Fruit fly (Drosophila melanogaster) whole organism, embryonic: Measurements from ENCODE around the gene Nasp.

Experiments
- Aef1 ChIP-seq: fragments of 200-800 bp; sonication (Bioruptor generic); IDR thresholded peaks from 3 replicates; pipeline ENCODE4 v1.3.6; 2022; ENCODE audit warnings: missing biosample characterization, missing genetic modification characterization
- CG10979 ChIP-seq: fragments of 200-800 bp; sonication (Bioruptor generic); optimal IDR thresholded peaks from 2 replicates; lab custom pipeline; 2018; ENCODE audit warnings: missing biosample characterization, mild to moderate bottlenecking, missing genetic modification characterization, moderate library complexity
- CG14014 ChIP-seq: fragments of 200-800 bp; sonication (Bioruptor generic); IDR thresholded peaks from 2 replicates; pipeline ENCODE4 v1.3.6; 2022; ENCODE audit warnings: missing biosample characterization, missing genetic modification characterization
- CG14667 ChIP-seq: fragments of 200-800 bp; sonication (Bioruptor generic); IDR thresholded peaks from 2 replicates; pipeline ENCODE4 v1.3.6; 2022; ENCODE audit warnings: missing biosample characterization, missing genetic modification characterization
- CG14710 ChIP-seq: fragments of 200-800 bp; sonication (Bioruptor generic); optimal IDR thresholded peaks from 3 replicates; lab custom pipeline; 2019; ENCODE audit warnings: missing biosample characterization, mild to moderate bottlenecking, missing genetic modification characterization, moderate library complexity
- CG16813 ChIP-seq: fragments of 200-800 bp; sonication (Bioruptor generic); IDR thresholded peaks from 3 replicates; pipeline ENCODE4 v1.3.6; 2022; ENCODE audit warnings: missing biosample characterization, missing genetic modification characterization; ENCODE audit not compliant: partially characterized antibody
- CG17829 ChIP-seq: fragments of 200-800 bp; optimal IDR thresholded peaks from 2 replicates; lab custom pipeline; 2019; ENCODE audit warnings: missing biosample characterization, mild to moderate bottlenecking, missing genetic modification characterization, moderate library complexity
- CG18011 ChIP-seq: fragments of 200-800 bp; sonication (Bioruptor generic); optimal IDR thresholded peaks from 2 replicates; lab custom pipeline; 2017; ENCODE audit warnings: missing biosample characterization, missing genetic modification characterization, mild to moderate bottlenecking, moderate library complexity, missing genotype
- CG18599 ChIP-seq: fragments of 200-800 bp; sonication (Bioruptor generic); optimal IDR thresholded peaks from 3 replicates; lab custom pipeline; 2017; ENCODE audit warnings: missing biosample characterization, missing genetic modification characterization, mild to moderate bottlenecking, moderate library complexity, missing genetic modification reagents
- CG2199 ChIP-seq: fragments of 200-800 bp; sonication (Bioruptor generic); IDR thresholded peaks from 3 replicates; pipeline ENCODE4 v1.3.6; 2022; ENCODE audit warnings: missing biosample characterization, missing genetic modification characterization
- CG2712 ChIP-seq: fragments of 200-800 bp; optimal IDR thresholded peaks from 3 replicates; lab custom pipeline; 2019; ENCODE audit warnings: missing biosample characterization, mild to moderate bottlenecking, missing genetic modification characterization, moderate library complexity
- CG4617 ChIP-seq: fragments of 200-800 bp; sonication (Bioruptor generic); optimal IDR thresholded peaks from 3 replicates; lab custom pipeline; 2016; ENCODE audit warnings: missing biosample characterization, missing genetic modification characterization, borderline replicate concordance
- CG7963 ChIP-seq: fragments of 200-800 bp; sonication (Bioruptor generic); IDR thresholded peaks from 3 replicates; pipeline ENCODE4 v1.3.6; 2022; ENCODE audit warnings: missing biosample characterization, missing genetic modification characterization; ENCODE audit not compliant: partially characterized antibody
- Dfd ChIP-seq, 2 experiments: fragments of >200 bp; optimal IDR thresholded peaks; 2 replicates each; lab custom pipeline; 2017; ENCODE audit warnings: missing biosample characterization in 2 of 2, missing genetic modification characterization in 2 of 2
- Fer1 ChIP-seq: fragments of 200-800 bp; sonication (Bioruptor generic); optimal IDR thresholded peaks from 2 replicates; lab custom pipeline; 2017; ENCODE audit warnings: missing biosample characterization, mild to moderate bottlenecking, missing genetic modification characterization
- Hr78 ChIP-seq, 2 experiments: fragments of 200-800 bp in 1 of 2; fragments of >200 bp in 1 of 2; sonication (Bioruptor generic) in 1 of 2; optimal IDR thresholded peaks; 2 replicates each; lab custom pipeline; 2017 to 2019; ENCODE audit warnings: missing biosample characterization in 2 of 2, missing genetic modification characterization in 2 of 2, mild to moderate bottlenecking in 1 of 2, moderate library complexity in 1 of 2
- Lhr ChIP-seq: fragments of 200-800 bp; sonication (Bioruptor generic); optimal IDR thresholded peaks from 3 replicates; lab custom pipeline; 2017; ENCODE audit warnings: mild to moderate bottlenecking, missing biosample characterization, missing genetic modification reagents, missing genetic modification characterization
- NC2β ChIP-seq: fragments of 200-800 bp; sonication (Bioruptor generic); optimal IDR thresholded peaks from 2 replicates; lab custom pipeline; 2016; ENCODE audit warnings: missing biosample characterization, missing genetic modification characterization
- Rfx ChIP-seq: fragments of 200-800 bp; sonication (Bioruptor generic); IDR thresholded peaks from 2 replicates; pipeline ENCODE4 v1.3.6; 2022; ENCODE audit warnings: missing biosample characterization, missing genetic modification characterization
- Sox102F ChIP-seq: fragments of 200-800 bp; sonication (Bioruptor generic); optimal IDR thresholded peaks from 2 replicates; lab custom pipeline; 2018; ENCODE audit warnings: missing biosample characterization, mild to moderate bottlenecking, missing genetic modification characterization, moderate library complexity
- Sry-β ChIP-seq: fragments of 200-800 bp; sonication (Bioruptor generic); optimal IDR thresholded peaks from 2 replicates; lab custom pipeline; 2018; ENCODE audit warnings: missing biosample characterization, mild to moderate bottlenecking, missing genetic modification characterization, moderate library complexity
- Stat92E ChIP-seq, 3 experiments: fragments of >200 bp in 2 of 3; fragments of 200-800 bp in 1 of 3; sonication (Bioruptor generic) in 1 of 3; optimal IDR thresholded peaks; 2 replicates each; lab custom pipeline; 2017 to 2019; ENCODE audit warnings: missing biosample characterization in 3 of 3, missing genetic modification characterization in 3 of 3, mild to moderate bottlenecking in 1 of 3, moderate library complexity in 1 of 3
- ase ChIP-seq: fragments of 200-800 bp; sonication (Bioruptor generic); IDR thresholded peaks from 3 replicates; pipeline ENCODE4 v1.3.6; 2022; ENCODE audit warnings: missing biosample characterization, missing genetic modification characterization
- bsh ChIP-seq, 2 experiments: fragments of 200-800 bp; sonication (Bioruptor generic); optimal IDR thresholded peaks; 2 replicates each; lab custom pipeline; 2017 to 2018; ENCODE audit warnings: mild to moderate bottlenecking in 2 of 2, missing biosample characterization in 2 of 2, missing genetic modification characterization in 2 of 2, moderate library complexity in 1 of 2
- chinmo ChIP-seq: fragments of 200-800 bp; sonication (Bioruptor generic); IDR thresholded peaks from 4 replicates; pipeline ENCODE4 v1.3.6; 2022; ENCODE audit warnings: missing biosample characterization, missing genetic modification characterization; ENCODE audit not compliant: partially characterized antibody
- dati ChIP-seq: fragments of 200-800 bp; sonication (Bioruptor generic); IDR thresholded peaks from 2 replicates; pipeline ENCODE4 v1.3.6; 2022; ENCODE audit warnings: missing biosample characterization, missing genetic modification characterization
- dimm ChIP-seq: fragments of 200-800 bp; sonication (Bioruptor generic); IDR thresholded peaks from 2 replicates; pipeline ENCODE4 v1.3.6; 2022; ENCODE audit warnings: missing biosample characterization, missing genetic modification characterization
- her ChIP-seq: fragments of 200-800 bp; sonication (Bioruptor generic); optimal IDR thresholded peaks from 2 replicates; lab custom pipeline; 2016; ENCODE audit warnings: missing biosample characterization, missing genetic modification characterization
- hth ChIP-seq: fragments of >200 bp; optimal IDR thresholded peaks from 2 replicates; lab custom pipeline; 2017; ENCODE audit warnings: inconsistent platforms
- ind ChIP-seq: fragments of 200-800 bp; sonication (Bioruptor generic); optimal IDR thresholded peaks from 3 replicates; lab custom pipeline; 2016; ENCODE audit warnings: missing biosample characterization, missing genetic modification characterization
- mam ChIP-seq: fragments of 200-800 bp; sonication (Bioruptor generic); optimal IDR thresholded peaks from 3 replicates; lab custom pipeline; 2016; ENCODE audit warnings: missing biosample characterization, missing genetic modification characterization
- nerfin-2 ChIP-seq: fragments of 200-800 bp; sonication (Bioruptor generic); IDR thresholded peaks from 2 replicates; pipeline ENCODE4 v1.3.6; 2022; ENCODE audit warnings: missing biosample characterization, missing genetic modification characterization; ENCODE audit not compliant: partially characterized antibody
- nom ChIP-seq: fragments of 200-800 bp; sonication (Bioruptor generic); optimal IDR thresholded peaks from 2 replicates; lab custom pipeline; 2017; ENCODE audit warnings: missing biosample characterization, missing genetic modification characterization, mild to moderate bottlenecking, moderate library complexity, missing genetic modification reagents
- pros ChIP-seq: fragments of 200-800 bp; sonication (Bioruptor generic); optimal IDR thresholded peaks from 3 replicates; lab custom pipeline; 2019; ENCODE audit warnings: missing biosample characterization, mild to moderate bottlenecking, missing genetic modification characterization, moderate library complexity
- row ChIP-seq: fragments of 200-800 bp; sonication (Bioruptor generic); IDR thresholded peaks from 3 replicates; pipeline ENCODE4 v1.3.6; 2022; ENCODE audit warnings: missing biosample characterization, missing genetic modification characterization
- sd ChIP-seq: fragments of 200-800 bp; sonication (Bioruptor generic); optimal IDR thresholded peaks from 3 replicates; lab custom pipeline; 2018; ENCODE audit warnings: missing biosample characterization, mild to moderate bottlenecking, missing genetic modification characterization, moderate library complexity
- sima ChIP-seq: fragments of 200-800 bp; sonication (Bioruptor generic); optimal IDR thresholded peaks from 2 replicates; lab custom pipeline; 2016; ENCODE audit warnings: missing biosample characterization, missing genetic modification characterization
- slp2 ChIP-seq: fragments of 200-800 bp; sonication (Bioruptor generic); optimal IDR thresholded peaks from 2 replicates; lab custom pipeline; 2016; ENCODE audit warnings: missing biosample characterization, missing genetic modification characterization
- tap ChIP-seq: fragments of 200-800 bp; optimal IDR thresholded peaks from 3 replicates; lab custom pipeline; 2019; ENCODE audit warnings: missing biosample characterization, mild to moderate bottlenecking, missing genetic modification characterization, moderate library complexity
- tgo ChIP-seq: fragments of 200-800 bp; sonication (Bioruptor generic); IDR thresholded peaks from 3 replicates; pipeline ENCODE4 v1.3.6; 2022; ENCODE audit warnings: missing biosample characterization, missing genetic modification characterization
- trem ChIP-seq: fragments of 200-800 bp; optimal IDR thresholded peaks from 3 replicates; lab custom pipeline; 2019; ENCODE audit warnings: missing biosample characterization, mild to moderate bottlenecking, missing genetic modification characterization, moderate library complexity
- wdn ChIP-seq: fragments of 200-800 bp; sonication (Bioruptor generic); IDR thresholded peaks from 2 replicates; pipeline ENCODE4 v1.3.6; 2022; ENCODE audit warnings: missing biosample characterization, missing genetic modification characterization

Gene Nasp

dm6 chr3R:8739161-8739783 is 8.3 kb upstream of the Nasp start:
- TF ChIP-seq CG10979 (tag; lab: Kevin White, UChicago), result peak; percentile 7
- TF ChIP-seq CG7963, result 0 out of 3 replicates have a peak, but pooled peaks have one; percentile 18
- no peak for TF ChIP-seq CG18011 (GFP tag; lab: Kevin White, UChicago)
- TF ChIP-seq pros (GFP tag; lab: Kevin White, UChicago), result peak; percentile 10
- no peak for TF ChIP-seq ind (GFP tag; lab: Kevin White, UChicago)
- peak; percentile 82 for TF ChIP-seq Sry-β (GFP tag; lab: Kevin White, UChicago)
- TF ChIP-seq tap (tag; lab: Kevin White, UChicago), result peak; percentile 27
- peak; percentile 14; the same call in 1 of the 3 replicates for TF ChIP-seq row
- TF ChIP-seq CG2712 (tag; lab: Kevin White, UChicago), result peak; percentile 4
- no peak for TF ChIP-seq her (GFP tag; lab: Kevin White, UChicago)
- peak; percentile 36 for TF ChIP-seq nom (GFP tag; lab: Kevin White, UChicago)
- TF ChIP-seq hth, result no peak
- TF ChIP-seq CG2199, result peak; percentile 92; the same call in 2 of the 3 replicates
- no peak for TF ChIP-seq CG14014
- peak; percentile 15 for TF ChIP-seq trem (tag; lab: Kevin White, UChicago)
- no peak for TF ChIP-seq bsh (GFP tag; optimal IDR thresholded peaks at IDR 0.05; lab: Kevin White, UChicago)
- TF ChIP-seq Lhr, result no peak
- TF ChIP-seq Stat92E (GFP tag; optimal IDR thresholded peaks at IDR 0.05; lab: Kevin White, UChicago), result peak in 1 of 3 experiments; percentile 27
- no peak for TF ChIP-seq Hr78 (GFP tag; optimal IDR thresholded peaks at IDR 0.05; lab: Kevin White, UChicago)
- no peak for TF ChIP-seq CG14667 (GFP tag; lab: Robert Waterston, UW)
- no peak for TF ChIP-seq dati
- no peak for TF ChIP-seq Rfx (GFP tag; lab: Robert Waterston, UW)
- TF ChIP-seq mam (GFP tag; lab: Kevin White, UChicago), result no peak
- peak; percentile 18 for TF ChIP-seq Fer1 (GFP tag; lab: Kevin White, UChicago)
- TF ChIP-seq CG18599 (GFP tag; lab: Kevin White, UChicago), result peak; percentile 9

dm6 chr3R:8740118-8740517 is 7.5 kb upstream of the Nasp start:
- TF ChIP-seq sima (GFP tag; lab: Kevin White, UChicago) (no peak), CG14710 (no peak), chinmo (0 out of 4 replicates have a peak, but pooled peaks have one; percentile 10), Dfd (GFP tag; optimal IDR thresholded peaks at IDR 0.05; lab: Kevin White, UChicago) (no peak), slp2 (GFP tag; lab: Kevin White, UChicago) (no peak), CG17829 (tag; lab: Kevin White, UChicago) (peak; percentile 96), CG4617 (GFP tag; lab: Kevin White, UChicago) (no peak), ase (no peak), tgo (no peak), Aef1 (no peak), CG16813 (GFP tag; lab: Robert Waterston, UW) (no peak), wdn (no peak), dimm (GFP tag; lab: Robert Waterston, UW) (no peak), nerfin-2 (GFP tag; lab: Robert Waterston, UW) (no peak), NC2β (no peak), Sox102F (GFP tag; lab: Kevin White, UChicago) (no peak), sd (tag; lab: Kevin White, UChicago) (peak; percentile 37)
